Fruit fly (Drosophila melanogaster): ENCODE data around the gene CG15548.

- TF ChIP-seq Sin3A (optimal IDR thresholded peaks at IDR 0.05) = no peak
- TF ChIP-seq Myc (optimal IDR thresholded peaks at IDR 0.05) = no peak
- no peak for TF ChIP-seq psq (optimal IDR thresholded peaks at IDR 0.05)
- no peak for TF ChIP-seq h (optimal IDR thresholded peaks at IDR 0.05)
- no peak for TF ChIP-seq insv (optimal IDR thresholded peaks at IDR 0.05)
- TF ChIP-seq ttk (optimal IDR thresholded peaks at IDR 0.05) = no peak
Observed at dm6 chr3R:30940234-30940633, 19.3 kb upstream of the CG15548 start.

Data from Kc167 (cell line).